Worm (Caenorhabditis elegans): ENCODE measurements around the gene lgc-37.

Gene lgc-37

DNA sequence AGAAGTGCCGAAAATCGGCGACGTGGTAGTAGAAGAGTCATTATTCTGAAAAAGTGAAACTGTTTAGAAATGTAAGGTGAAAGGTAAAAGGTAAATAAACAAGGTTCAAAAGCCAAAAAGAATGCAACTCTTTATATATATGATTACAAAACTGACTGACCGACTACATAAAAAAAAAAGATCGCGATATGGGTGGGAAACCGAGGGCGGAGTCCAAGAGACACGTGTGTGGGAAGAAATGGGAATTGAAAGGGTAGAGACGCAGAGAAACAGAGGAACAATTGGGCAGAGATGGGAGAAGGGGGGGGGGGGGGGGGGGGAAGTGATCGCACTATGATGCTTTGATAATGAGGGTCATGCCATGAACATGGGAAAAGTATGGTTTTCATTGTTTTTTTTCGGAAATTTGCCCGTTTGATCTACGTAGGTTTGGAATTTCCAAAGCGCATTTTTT is 54.0 kb downstream of the lgc-37 start, which contains the start of gene Y37D8A.4 (continued):
- TF ChIP-seq unc-130 (GFP tag; optimal IDR thresholded peaks at IDR 0.05) (no peak), fkh-10 (GFP tag; optimal IDR thresholded peaks at IDR 0.05) (no peak), tag-97 (GFP tag; IDR thresholded peaks at IDR 0.05) (no peak), F37D6.2 (tag; optimal IDR thresholded peaks at IDR 0.05) (no peak), zip-11 (GFP tag; IDR thresholded peaks at IDR 0.05) (no peak), arid-1 (GFP tag; conservative IDR thresholded peaks at IDR 0.05) (no peak), ZK337.2 (GFP tag; IDR thresholded peaks at IDR 0.05) (no peak), F44E2.7 (GFP tag; IDR thresholded peaks at IDR 0.05) (no peak), nhr-42 (GFP tag; IDR thresholded peaks at IDR 0.05) (no peak), gei-8 (GFP tag; optimal IDR thresholded peaks at IDR 0.05) (no peak), aha-1 (tag) (no peak), mdt-29 (GFP tag; IDR thresholded peaks at IDR 0.05) (no peak), pqm-1 (tag; optimal IDR thresholded peaks at IDR 0.05) (no peak), php-3 (GFP tag; IDR thresholded peaks at IDR 0.05) (no peak), snpc-1.2 (GFP tag; IDR thresholded peaks at IDR 0.05) (no peak), pha-4 (GFP tag; IDR thresholded peaks at IDR 0.05) (peak; percentile 49; the same call in 1 of the 2 replicates), pha-4 (tag; optimal IDR thresholded peaks at IDR 0.05) (no peak), unc-39 (tag; optimal IDR thresholded peaks at IDR 0.05) (no peak), lin-39 (tag; optimal IDR thresholded peaks at IDR 0.05) (no peak), lir-3 (tag; optimal IDR thresholded peaks at IDR 0.05) (no peak), snpc-4 (tag; optimal IDR thresholded peaks at IDR 0.05) (no peak), ces-1 (GFP tag; optimal IDR thresholded peaks at IDR 0.05) (no peak), hmg-1.1 (GFP tag; IDR thresholded peaks at IDR 0.05) (peak; percentile 39; the same call in 1 of the 2 replicates), saeg-2 (GFP tag; IDR thresholded peaks at IDR 0.05) (no peak), nhr-25 (tag; optimal IDR thresholded peaks at IDR 0.05; ENCODE audit: borderline replicate concordance, insufficient read depth) (no peak), T20F7.1 (GFP tag; optimal IDR thresholded peaks at IDR 0.05) (peak; percentile 24), nhr-11 (tag; optimal IDR thresholded peaks at IDR 0.05) (no peak), D1046.2 (GFP tag; IDR thresholded peaks at IDR 0.05) (no peak), dmd-6 (GFP tag; IDR thresholded peaks at IDR 0.05) (peak; percentile 87), zfp-2 (tag; optimal IDR thresholded peaks at IDR 0.05) (no peak), dmd-8 (GFP tag; IDR thresholded peaks at IDR 0.05) (no peak), F10B5.3 (tag; optimal IDR thresholded peaks at IDR 0.05) (no peak), skn-1 (tag; optimal IDR thresholded peaks at IDR 0.05) (no peak), hlh-11 (tag; optimal IDR thresholded peaks at IDR 0.05) (peak; percentile 91), daf-12 (tag; optimal IDR thresholded peaks at IDR 0.05) (no peak), ztf-7 (tag; optimal IDR thresholded peaks at IDR 0.05) (no peak), aly-2 (tag; optimal IDR thresholded peaks at IDR 0.05) (no peak), lin-13 (GFP tag; optimal IDR thresholded peaks at IDR 0.05) (no peak), ceh-28 (tag; optimal IDR thresholded peaks at IDR 0.05) (no peak), sdz-12 (GFP tag; optimal IDR thresholded peaks at IDR 0.05) (no peak), ztf-11 (tag; optimal IDR thresholded peaks at IDR 0.05) (no peak), nhr-6 (tag; optimal IDR thresholded peaks at IDR 0.05) (no peak), T26A8.4 (GFP tag; IDR thresholded peaks at IDR 0.05) (no peak), mes-2 (tag; optimal IDR thresholded peaks at IDR 0.05; ENCODE audit: poor library complexity, severe bottlenecking) (peak; percentile 29), daf-16 (GFP tag; optimal IDR thresholded peaks at IDR 0.05) (no peak), daf-16 (tag; optimal IDR thresholded peaks at IDR 0.05) (peak; percentile 45), hlh-30 (tag; optimal IDR thresholded peaks at IDR 0.05; ENCODE audit: insufficient read depth) (peak; percentile 86), egl-43 (GFP tag; IDR thresholded peaks at IDR 0.05) (no peak), ama-1 (optimal IDR thresholded peaks at IDR 0.05) (no peak), nhr-77 (tag; optimal IDR thresholded peaks at IDR 0.05) (peak; percentile 68), unc-62 (GFP tag; optimal IDR thresholded peaks at IDR 0.05 in 1 of 2) (no peak), unc-62 (tag; optimal IDR thresholded peaks at IDR 0.05) (no peak), lin-29 (GFP tag; IDR thresholded peaks at IDR 0.05) (no peak), spr-3 (GFP tag; optimal IDR thresholded peaks at IDR 0.05) (no peak)

Measured in whole organism, L4 larva.